Fruit fly (Drosophila melanogaster) whole organism, pupa: ENCODE results near the gene CG18135.

Experiments used
- CG10348 ChIP-seq: fragments of 200-800 bp; sonication (Bioruptor generic); IDR thresholded peaks from 2 replicates; pipeline ENCODE4 v1.3.6; 2022; ENCODE audit warnings: missing biosample characterization, missing genetic modification characterization
- CG12605 ChIP-seq: fragments of 200-800 bp; sonication (Bioruptor generic); IDR thresholded peaks from 2 replicates; pipeline ENCODE4 v1.3.6; 2022; ENCODE audit warnings: missing biosample characterization, missing genetic modification characterization
- CG13204 ChIP-seq: fragments of 200-800 bp; sonication (Bioruptor generic); optimal IDR thresholded peaks from 2 replicates; lab custom pipeline; 2018; ENCODE audit warnings: missing biosample characterization, mild to moderate bottlenecking, missing genetic modification characterization, moderate library complexity
- CG14655 ChIP-seq: fragments of 200-800 bp; sonication (Bioruptor generic); optimal IDR thresholded peaks from 3 replicates; lab custom pipeline; 2017; ENCODE audit warnings: mild to moderate bottlenecking, missing biosample characterization, missing genetic modification reagents, missing genetic modification characterization
- CG15710 ChIP-seq: fragments of 200-800 bp; sonication (Bioruptor generic); optimal IDR thresholded peaks from 2 replicates; lab custom pipeline; 2018; ENCODE audit warnings: missing biosample characterization, mild to moderate bottlenecking, missing genetic modification characterization, moderate library complexity
- CG17806 ChIP-seq: fragments of 200-800 bp; sonication (Bioruptor generic); optimal IDR thresholded peaks from 2 replicates; lab custom pipeline; 2018; ENCODE audit warnings: missing biosample characterization, mild to moderate bottlenecking, missing genetic modification characterization, moderate library complexity
- CG32121 ChIP-seq: fragments of 200-800 bp; sonication (Bioruptor generic); IDR thresholded peaks from 2 replicates; pipeline ENCODE4 v1.3.6; 2022; ENCODE audit warnings: missing biosample characterization, missing genetic modification characterization
- CG34367 ChIP-seq: fragments of 200-800 bp; sonication (Bioruptor generic); optimal IDR thresholded peaks from 2 replicates; lab custom pipeline; 2018; ENCODE audit warnings: missing biosample characterization, mild to moderate bottlenecking, missing genetic modification characterization
- CG4496 ChIP-seq: fragments of 200-800 bp; sonication (Bioruptor generic); IDR thresholded peaks from 3 replicates; pipeline ENCODE4 v1.3.6; 2022; ENCODE audit warnings: missing biosample characterization, missing genetic modification characterization
- CG8159 ChIP-seq: fragments of 200-800 bp; sonication (Bioruptor generic); optimal IDR thresholded peaks from 3 replicates; lab custom pipeline; 2018; ENCODE audit warnings: missing biosample characterization, mild to moderate bottlenecking, missing genetic modification characterization, moderate library complexity
- CG8301 ChIP-seq: fragments of 200-800 bp; sonication (Bioruptor generic); optimal IDR thresholded peaks from 2 replicates; lab custom pipeline; 2018; ENCODE audit warnings: missing biosample characterization, mild to moderate bottlenecking, missing genetic modification characterization
- CG9948 ChIP-seq: fragments of 200-800 bp; sonication (Bioruptor generic); optimal IDR thresholded peaks from 2 replicates; lab custom pipeline; 2018; ENCODE audit warnings: missing biosample characterization, mild to moderate bottlenecking, missing genetic modification characterization, moderate library complexity
- D1 ChIP-seq: fragments of 200-800 bp; sonication (Bioruptor generic); optimal IDR thresholded peaks from 2 replicates; lab custom pipeline; 2018; ENCODE audit warnings: missing biosample characterization, mild to moderate bottlenecking, missing genetic modification characterization, moderate library complexity
- EcR ChIP-seq: fragments of 200-800 bp; sonication (Bioruptor generic); optimal IDR thresholded peaks from 3 replicates; lab custom pipeline; 2019; ENCODE audit warnings: missing biosample characterization, missing genetic modification characterization, mild to moderate bottlenecking, moderate library complexity, missing genetic modification reagents
- Ets98B ChIP-seq: fragments of 200-800 bp; sonication (Bioruptor generic); IDR thresholded peaks from 2 replicates; pipeline ENCODE4 v1.3.6; 2022; ENCODE audit warnings: missing biosample characterization, missing genetic modification characterization
- Pif1A ChIP-seq: fragments of 200-800 bp; sonication (Bioruptor generic); optimal IDR thresholded peaks from 3 replicates; lab custom pipeline; 2016; ENCODE audit warnings: missing biosample characterization, missing genetic modification characterization
- Pif1B ChIP-seq: fragments of 200-800 bp; sonication (Bioruptor generic); optimal IDR thresholded peaks from 3 replicates; lab custom pipeline; 2016; ENCODE audit warnings: missing biosample characterization, missing genetic modification characterization
- Snoo ChIP-seq: fragments of 200-800 bp; sonication (Bioruptor generic); optimal IDR thresholded peaks from 3 replicates; lab custom pipeline; 2017; ENCODE audit warnings: missing biosample characterization, mild to moderate bottlenecking, missing genetic modification characterization, inconsistent platforms
- fd96Ca ChIP-seq: fragments of 200-800 bp; sonication (Bioruptor generic); IDR thresholded peaks from 3 replicates; pipeline ENCODE4 v1.3.6; 2022; ENCODE audit warnings: missing biosample characterization, missing genetic modification characterization
- gl ChIP-seq: fragments of 200-800 bp; sonication (Bioruptor generic); optimal IDR thresholded peaks from 2 replicates; lab custom pipeline; 2018; ENCODE audit warnings: missing biosample characterization, mild to moderate bottlenecking, missing genetic modification characterization
- rn ChIP-seq: fragments of 200-800 bp; sonication (Bioruptor generic); IDR thresholded peaks from 2 replicates; pipeline ENCODE4 v1.3.6; 2022; ENCODE audit warnings: missing biosample characterization, missing genetic modification characterization

Gene CG18135

dm6 chr3L:19014090-19014489, 16.0 kb upstream of the CG18135 start:
- TF ChIP-seq CG4496 (no peak), CG8159 (no peak), gl (tag; lab: Kevin White, UChicago) (no peak), Pif1B (GFP tag; lab: Kevin White, UChicago) (no peak)

- TF ChIP-seq CG10348 (GFP tag; lab: Robert Waterston, UW) (no peak), CG12605 (GFP tag; lab: Robert Waterston, UW) (no peak), CG8301 (tag; lab: Kevin White, UChicago) (no peak), CG15710 (tag; lab: Kevin White, UChicago) (no peak), fd96Ca (GFP tag; lab: Robert Waterston, UW) (no peak)
Observed at dm6 chr3L:19013086-19013752, 15.1 kb upstream of the CG18135 start.

- peak; percentile 73 for TF ChIP-seq Ets98B (GFP tag; lab: Robert Waterston, UW)
- TF ChIP-seq CG8301 (tag; lab: Kevin White, UChicago): peak; percentile 54
- TF ChIP-seq CG10348 (GFP tag; lab: Robert Waterston, UW): no peak
- no peak for TF ChIP-seq EcR
- peak; percentile 4 for TF ChIP-seq CG15710 (tag; lab: Kevin White, UChicago)
- peak; percentile 9 for TF ChIP-seq Pif1B (GFP tag; lab: Kevin White, UChicago)
- TF ChIP-seq CG32121 (GFP tag; lab: Robert Waterston, UW): no peak; the same call in 1 of the 2 replicates
- TF ChIP-seq CG8159: peak; percentile 40
- peak; percentile 58; the same call in 2 of the 3 replicates for TF ChIP-seq CG4496
- TF ChIP-seq CG13204: no peak
- no peak for TF ChIP-seq fd96Ca (GFP tag; lab: Robert Waterston, UW)
- TF ChIP-seq Pif1A (GFP tag; lab: Kevin White, UChicago): peak; percentile 46
- no peak for TF ChIP-seq CG9948 (tag; lab: Kevin White, UChicago)
- peak; percentile 47 for TF ChIP-seq CG14655
- TF ChIP-seq CG12605 (GFP tag; lab: Robert Waterston, UW): no peak
- peak; percentile 13 for TF ChIP-seq CG17806
- no peak for TF ChIP-seq Snoo (tag; lab: Kevin White, UChicago)
- TF ChIP-seq D1 (tag; lab: Kevin White, UChicago): no peak
Observed at dm6 chr3L:19011174-19011573, 13.1 kb upstream of the CG18135 start.

dm6 chr3L:19005396-19005795, 7.3 kb upstream of the CG18135 start:
- TF ChIP-seq CG14655 (no peak), CG13204 (no peak), CG15710 (tag; lab: Kevin White, UChicago) (no peak), CG4496 (no peak), Ets98B (GFP tag; lab: Robert Waterston, UW) (no peak), CG17806 (no peak), Pif1A (GFP tag; lab: Kevin White, UChicago) (no peak), rn (GFP tag; lab: Robert Waterston, UW) (no peak)

- no peak for TF ChIP-seq CG9948 (tag; lab: Kevin White, UChicago)
- no peak for TF ChIP-seq Pif1B (GFP tag; lab: Kevin White, UChicago)
- no peak for TF ChIP-seq CG34367 (tag; lab: Kevin White, UChicago)
- TF ChIP-seq CG8159: no peak
- TF ChIP-seq gl (tag; lab: Kevin White, UChicago): no peak
- TF ChIP-seq CG17806: no peak
- no peak for TF ChIP-seq D1 (tag; lab: Kevin White, UChicago)
- TF ChIP-seq CG32121 (GFP tag; lab: Robert Waterston, UW): no peak
- TF ChIP-seq Ets98B (GFP tag; lab: Robert Waterston, UW): no peak
- no peak for TF ChIP-seq CG10348 (GFP tag; lab: Robert Waterston, UW)
- TF ChIP-seq fd96Ca (GFP tag; lab: Robert Waterston, UW): no peak
- TF ChIP-seq, all 21 proteins: peak for 0
Observed at dm6 chr3L:19004120-19004519, 6.0 kb upstream of the CG18135 start.

- TF ChIP-seq CG13204: no peak
- no peak for TF ChIP-seq fd96Ca (GFP tag; lab: Robert Waterston, UW)
- no peak for TF ChIP-seq CG8159
- no peak for TF ChIP-seq CG17806
- TF ChIP-seq Pif1B (GFP tag; lab: Kevin White, UChicago): no peak
- TF ChIP-seq CG10348 (GFP tag; lab: Robert Waterston, UW): no peak
- no peak for TF ChIP-seq Snoo (tag; lab: Kevin White, UChicago)
- TF ChIP-seq CG4496: no peak
- TF ChIP-seq gl (tag; lab: Kevin White, UChicago): no peak
Observed at dm6 chr3L:19003220-19003619, 5.1 kb upstream of the CG18135 start, which contains the start of gene SmydA-2. Gene SmydA-2 (minus strand): TSS chr3L:19003252.

- TF ChIP-seq gl (tag; lab: Kevin White, UChicago) (no peak), CG34367 (tag; lab: Kevin White, UChicago) (no peak), CG8301 (tag; lab: Kevin White, UChicago) (no peak), Pif1B (GFP tag; lab: Kevin White, UChicago) (no peak), D1 (tag; lab: Kevin White, UChicago) (no peak), CG4496 (no peak; the same call in 2 of the 3 replicates), CG14655 (no peak), CG17806 (no peak), CG9948 (tag; lab: Kevin White, UChicago) (no peak)
- TF ChIP-seq, all 21 proteins: peak for 0
Observed at dm6 chr3L:19000413-19000812, 2.3 kb upstream of the CG18135 start, which contains the start of gene CG3808. Gene CG3808 (minus strand): TSS chr3L:19000608.
